Worm (Caenorhabditis elegans): ENCODE results near the gene npr-1.

DNA sequence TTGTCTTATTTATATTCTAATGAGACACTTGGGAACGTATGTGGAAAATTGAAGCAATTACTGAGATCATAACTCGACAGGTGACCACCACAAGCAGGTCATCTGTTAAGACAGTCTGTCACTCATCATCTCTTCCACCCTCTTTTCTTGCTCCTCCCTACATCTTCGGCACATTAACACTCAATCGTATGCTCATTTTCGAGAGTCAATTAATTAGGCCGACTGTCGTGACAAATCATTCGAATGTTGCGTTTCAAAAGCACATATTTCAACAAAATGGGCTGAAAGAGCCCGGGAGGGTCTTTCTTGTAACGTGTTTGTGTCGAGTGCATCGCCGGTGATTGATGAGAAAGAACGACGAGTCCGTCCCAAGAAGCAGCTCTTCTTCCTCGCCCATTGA, 32.5 kb upstream of the npr-1 start:
- TF ChIP-seq nhr-6 (tag; optimal IDR thresholded peaks at IDR 0.05) (no peak), fos-1 (tag; optimal IDR thresholded peaks at IDR 0.05) (no peak), lsy-2 (tag; optimal IDR thresholded peaks at IDR 0.05) (no peak), snpc-4 (tag; optimal IDR thresholded peaks at IDR 0.05) (no peak), aly-2 (tag; optimal IDR thresholded peaks at IDR 0.05) (no peak), sdz-12 (GFP tag; optimal IDR thresholded peaks at IDR 0.05) (no peak), R02D3.7 (tag; optimal IDR thresholded peaks at IDR 0.05) (no peak), nhr-76 (tag; optimal IDR thresholded peaks at IDR 0.05) (no peak), zag-1 (tag; optimal IDR thresholded peaks at IDR 0.05) (no peak), mep-1 (tag; optimal IDR thresholded peaks at IDR 0.05) (no peak), zfp-3 (GFP tag; conservative IDR thresholded peaks at IDR 0.05) (no peak), aha-1 (tag) (peak; percentile 52), ama-1 (optimal IDR thresholded peaks at IDR 0.05) (no peak), lin-39 (tag; optimal IDR thresholded peaks at IDR 0.05) (peak; percentile 44)

Measured in whole organism, L4 larva.